Worm (Caenorhabditis elegans) whole organism, L1 larva: ENCODE data around the gene glna-2.
A peak's percentile ranks its signal among the peaks of the same experiment; 100 is the strongest.

Source experiments
- C16A3.4 ChIP-seq: fragments of 150-350 bp; optimal IDR thresholded peaks from 2 replicates; lab custom pipeline; 2014; ENCODE audit warnings: missing biosample characterization, missing genetic modification characterization
- F16B12.6 ChIP-seq: fragments of 150-350 bp; optimal IDR thresholded peaks from 2 replicates; lab custom pipeline; 2014; ENCODE audit warnings: missing biosample characterization, missing genetic modification characterization
- Y116A8C.19 ChIP-seq: sonication (generic microtip); optimal IDR thresholded peaks from 2 replicates; lab custom pipeline; 2016; ENCODE audit warnings: missing compliant biosample characterization, missing genetic modification characterization, borderline replicate concordance
- aha-1 ChIP-seq: fragments of 150-350 bp; optimal IDR thresholded peaks from 2 replicates; lab custom pipeline; 2014; ENCODE audit warnings: missing biosample characterization, missing genetic modification characterization
- alr-1 ChIP-seq: fragments of 200-800 bp; sonication (Bioruptor generic); optimal IDR thresholded peaks from 2 replicates; lab custom pipeline; 2018; ENCODE audit warnings: borderline replicate concordance, mild to moderate bottlenecking, missing genetic modification characterization, missing compliant biosample characterization
- aly-2 ChIP-seq: fragments of 150-350 bp; optimal IDR thresholded peaks from 2 replicates; lab custom pipeline; 2014; ENCODE audit warnings: missing biosample characterization, missing genetic modification characterization
- ama-1 ChIP-seq: fragments of 150-350 bp; optimal IDR thresholded peaks from 2 replicates; lab custom pipeline; 2014
- ceh-63 ChIP-seq: fragments of 200-800 bp; sonication (Bioruptor generic); optimal IDR thresholded peaks from 2 replicates; lab custom pipeline; 2018; ENCODE audit warnings: mild to moderate bottlenecking, missing genetic modification characterization, missing compliant biosample characterization
- ceh-8 ChIP-seq: fragments of 200-800 bp; sonication (Bioruptor generic); optimal IDR thresholded peaks from 2 replicates; lab custom pipeline; 2018; ENCODE audit warnings: mild to moderate bottlenecking, missing genetic modification characterization, moderate library complexity, missing compliant biosample characterization
- ceh-90 ChIP-seq: sonication (generic microtip); optimal IDR thresholded peaks from 2 replicates; lab custom pipeline; 2016; ENCODE audit warnings: missing genetic modification characterization, missing compliant biosample characterization
- ces-1 ChIP-seq: fragments of 150-350 bp; optimal IDR thresholded peaks from 2 replicates; lab custom pipeline; 2014; ENCODE audit warnings: missing biosample characterization, missing genetic modification reagents, missing genetic modification characterization
- efl-1 ChIP-seq, 4 experiments: fragments of 150-350 bp; optimal IDR thresholded peaks in 3 of 4; peaks in 1 of 4; 1 replicate in 1 of 4; 2 replicates in 3 of 4; lab custom pipeline; 2014; ENCODE audit warnings: missing biosample characterization in 2 of 4, missing genetic modification characterization in 2 of 4, missing genetic modification reagents in 2 of 4
- efl-3 ChIP-seq: fragments of 200-800 bp; sonication (Bioruptor generic); optimal IDR thresholded peaks from 2 replicates; lab custom pipeline; 2018; ENCODE audit warnings: mild to moderate bottlenecking, missing genetic modification characterization, missing compliant biosample characterization
- egl-13 ChIP-seq: sonication (generic microtip); optimal IDR thresholded peaks from 2 replicates; lab custom pipeline; 2016; ENCODE audit warnings: missing genotype, missing genetic modification reagents, missing genetic modification characterization, missing compliant biosample characterization
- egl-27 ChIP-seq, 2 experiments: fragments of 150-350 bp in 1 of 2; sonication (generic microtip); optimal IDR thresholded peaks; 3 replicates each; lab custom pipeline; 2017 to 2018; ENCODE audit warnings: missing biosample characterization in 2 of 2, missing genetic modification characterization in 2 of 2, missing genetic modification reagents in 2 of 2
- fkh-10 ChIP-seq: sonication (generic microtip); optimal IDR thresholded peaks from 2 replicates; lab custom pipeline; 2017; ENCODE audit warnings: missing biosample characterization, missing genetic modification reagents, missing genetic modification characterization
- fkh-4 ChIP-seq: sonication (generic microtip); optimal IDR thresholded peaks from 2 replicates; lab custom pipeline; 2016; ENCODE audit warnings: missing compliant biosample characterization, missing genetic modification characterization, borderline replicate concordance
- fos-1 ChIP-seq: fragments of 150-350 bp; optimal IDR thresholded peaks from 2 replicates; lab custom pipeline; 2014; ENCODE audit warnings: missing biosample characterization, missing genetic modification characterization
- hlh-4 ChIP-seq: sonication (generic microtip); optimal IDR thresholded peaks from 2 replicates; lab custom pipeline; 2016; ENCODE audit warnings: mild to moderate bottlenecking, missing genetic modification characterization, missing compliant biosample characterization
- isw-1 ChIP-seq: fragments of 200-800 bp; sonication (Bioruptor generic); IDR thresholded peaks from 2 replicates; pipeline ENCODE4 v1.3.6; 2022; ENCODE audit warnings: missing genetic modification characterization, missing compliant biosample characterization
- jun-1 ChIP-seq: fragments of 150-350 bp; optimal IDR thresholded peaks from 2 replicates; lab custom pipeline; 2014; ENCODE audit warnings: missing biosample characterization, missing genetic modification reagents, missing genetic modification characterization
- lin-15B ChIP-seq: fragments of 150-350 bp; sonication (generic microtip); optimal IDR thresholded peaks from 3 replicates; lab custom pipeline; 2014; ENCODE audit warnings: missing biosample characterization, missing genetic modification characterization
- lir-3 ChIP-seq: sonication (generic microtip); optimal IDR thresholded peaks from 2 replicates; lab custom pipeline; 2016; ENCODE audit warnings: mild to moderate bottlenecking, missing genetic modification characterization, moderate library complexity, missing compliant biosample characterization; ENCODE audit not compliant: poor library complexity
- lsy-2 ChIP-seq, 2 experiments: fragments of 150-350 bp; optimal IDR thresholded peaks; 2 replicates each; lab custom pipeline; 2014; ENCODE audit warnings: missing biosample characterization in 2 of 2, missing genetic modification characterization in 2 of 2
- mab-9 ChIP-seq: fragments of 200-800 bp; sonication (Bioruptor generic); IDR thresholded peaks from 2 replicates; pipeline ENCODE4 v1.3.6; 2022; ENCODE audit warnings: missing genetic modification reagents, missing genetic modification characterization, missing compliant biosample characterization
- mdl-1 ChIP-seq, 2 experiments: fragments of 150-350 bp; optimal IDR thresholded peaks; 2 replicates each; lab custom pipeline; 2014 to 2017; ENCODE audit warnings: missing biosample characterization in 2 of 2, missing genetic modification characterization in 2 of 2, inconsistent platforms in 1 of 2
- mef-2 ChIP-seq: fragments of 150-350 bp; optimal IDR thresholded peaks from 2 replicates; lab custom pipeline; 2014; ENCODE audit warnings: missing biosample characterization, missing genetic modification characterization
- mep-1 ChIP-seq: fragments of 150-350 bp; optimal IDR thresholded peaks from 2 replicates; lab custom pipeline; 2014; ENCODE audit warnings: missing biosample characterization, missing genetic modification characterization
- nhr-12 ChIP-seq: sonication (generic microtip); optimal IDR thresholded peaks from 2 replicates; lab custom pipeline; 2017; ENCODE audit warnings: missing biosample characterization, missing genetic modification characterization
- nhr-19 ChIP-seq: fragments of 200-800 bp; sonication (Bioruptor generic); conservative IDR thresholded peaks from 2 replicates; pipeline ENCODE4 v1.3.6; 2022; ENCODE audit warnings: missing genetic modification characterization, missing compliant biosample characterization
- nhr-20 ChIP-seq: sonication (generic microtip); optimal IDR thresholded peaks from 2 replicates; lab custom pipeline; 2016; ENCODE audit warnings: mild to moderate bottlenecking, missing genetic modification characterization, missing compliant biosample characterization
- nhr-237 ChIP-seq: fragments of 150-350 bp; optimal IDR thresholded peaks from 2 replicates; lab custom pipeline; 2014; ENCODE audit warnings: missing biosample characterization, missing genetic modification characterization
- nhr-28 ChIP-seq: fragments of 150-350 bp; optimal IDR thresholded peaks from 2 replicates; lab custom pipeline; 2014; ENCODE audit warnings: missing biosample characterization, missing genetic modification characterization
- nhr-47 ChIP-seq: sonication (generic microtip); optimal IDR thresholded peaks from 2 replicates; lab custom pipeline; 2016; ENCODE audit warnings: mild to moderate bottlenecking, missing genetic modification characterization, moderate library complexity, missing compliant biosample characterization
- nhr-71 ChIP-seq: sonication (generic microtip); optimal IDR thresholded peaks from 2 replicates; lab custom pipeline; 2016; ENCODE audit warnings: mild to moderate bottlenecking, missing genetic modification characterization, moderate library complexity, missing compliant biosample characterization
- nhr-76 ChIP-seq: sonication (generic microtip); optimal IDR thresholded peaks from 2 replicates; lab custom pipeline; 2017; ENCODE audit warnings: missing biosample characterization, missing genetic modification characterization
- nhr-85 ChIP-seq: sonication (generic microtip); peaks from one replicate; lab custom pipeline; 2016; ENCODE audit warnings: missing genetic modification characterization, inconsistent platforms, missing compliant biosample characterization
- pag-3 ChIP-seq: sonication (generic microtip); optimal IDR thresholded peaks from 2 replicates; lab custom pipeline; 2017; ENCODE audit warnings: missing genetic modification characterization, mild to moderate bottlenecking, missing compliant biosample characterization, antibody characterized with exemption, borderline replicate concordance; ENCODE audit not compliant: insufficient read depth
- pax-3 ChIP-seq: fragments of 200-800 bp; sonication (Bioruptor generic); optimal IDR thresholded peaks from 2 replicates; lab custom pipeline; 2018; ENCODE audit warnings: mild to moderate bottlenecking, missing genetic modification characterization, moderate library complexity, missing compliant biosample characterization
- rnt-1 ChIP-seq: sonication (generic microtip); optimal IDR thresholded peaks from 2 replicates; lab custom pipeline; 2016; ENCODE audit warnings: mild to moderate bottlenecking, missing genetic modification characterization, moderate library complexity, missing compliant biosample characterization
- skn-1 ChIP-seq: fragments of 150-350 bp; optimal IDR thresholded peaks from 2 replicates; lab custom pipeline; 2014; ENCODE audit warnings: missing biosample characterization, missing genetic modification characterization
- snpc-4 ChIP-seq: fragments of 150-350 bp; optimal IDR thresholded peaks from 2 replicates; lab custom pipeline; 2014; ENCODE audit warnings: missing biosample characterization, missing genetic modification characterization
- snu-23 ChIP-seq: sonication (generic microtip); optimal IDR thresholded peaks from 2 replicates; lab custom pipeline; 2016; ENCODE audit warnings: missing genetic modification characterization, missing compliant biosample characterization
- sox-4 ChIP-seq: sonication (generic microtip); optimal IDR thresholded peaks from 2 replicates; lab custom pipeline; 2016; ENCODE audit warnings: missing genetic modification characterization, missing compliant biosample characterization
- sptf-1 ChIP-seq: fragments of 150-350 bp; optimal IDR thresholded peaks from 2 replicates; lab custom pipeline; 2014; ENCODE audit warnings: missing biosample characterization, missing genetic modification characterization
- tbx-2 ChIP-seq: sonication (generic microtip); optimal IDR thresholded peaks from 2 replicates; lab custom pipeline; 2016; ENCODE audit warnings: missing genetic modification characterization, missing compliant biosample characterization
- unc-130 ChIP-seq: fragments of 150-350 bp; optimal IDR thresholded peaks from 2 replicates; lab custom pipeline; 2017; ENCODE audit warnings: missing biosample characterization, missing genetic modification characterization, inconsistent platforms
- unc-30 ChIP-seq: sonication (generic microtip); optimal IDR thresholded peaks from 2 replicates; lab custom pipeline; 2017; ENCODE audit warnings: missing biosample characterization, missing genetic modification characterization
- unc-86 ChIP-seq: sonication (generic microtip); optimal IDR thresholded peaks from 2 replicates; lab custom pipeline; 2016; ENCODE audit warnings: missing genetic modification characterization, missing compliant biosample characterization
- unc-98 ChIP-seq: fragments of 200-800 bp; sonication (Bioruptor generic); IDR thresholded peaks from 2 replicates; pipeline ENCODE4 v1.3.6; 2022; ENCODE audit warnings: missing genetic modification characterization, missing compliant biosample characterization
- vab-15 ChIP-seq: sonication (generic microtip); optimal IDR thresholded peaks from 2 replicates; lab custom pipeline; 2017; ENCODE audit warnings: missing genotype, mild to moderate bottlenecking, missing genetic modification characterization, missing compliant biosample characterization
- xbp-1 ChIP-seq: sonication (generic microtip); optimal IDR thresholded peaks from 2 replicates; lab custom pipeline; 2016; ENCODE audit warnings: missing genetic modification characterization, missing compliant biosample characterization
- zag-1 ChIP-seq: fragments of 150-350 bp; optimal IDR thresholded peaks from 2 replicates; lab custom pipeline; 2014; ENCODE audit warnings: missing biosample characterization, missing genetic modification characterization

The glna-2 gene

DNA sequence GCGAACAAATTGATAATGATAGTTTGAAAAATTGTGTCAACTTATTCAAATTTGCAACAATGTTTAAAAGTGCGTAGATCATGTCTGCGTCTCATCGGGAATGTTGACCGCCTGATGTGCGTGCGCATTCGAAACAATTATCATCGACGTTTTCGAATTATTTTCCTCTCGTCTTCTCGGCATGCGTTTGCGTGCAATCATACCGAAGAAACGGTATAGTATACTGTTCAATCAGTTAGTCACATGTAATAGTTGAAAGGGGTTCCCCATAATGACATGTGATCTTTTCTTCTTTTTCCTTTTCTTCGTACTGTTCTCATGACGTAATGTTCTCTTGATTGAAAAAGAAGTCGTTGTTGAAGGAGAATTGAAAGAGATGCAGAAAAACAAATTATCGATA lies 8.3 kb downstream of the glna-2 start (continued):
- TF ChIP-seq aha-1 (tag; lab: Kevin White, UChicago) (no peak), nhr-76 (tag; lab: Kevin White, UChicago) (no peak), sptf-1 (tag; lab: Kevin White, UChicago) (no peak), nhr-28 (tag; lab: Kevin White, UChicago) (no peak), lsy-2 (tag; optimal IDR thresholded peaks at IDR 0.05; lab: Kevin White, UChicago) (peak; percentile 46 to 82), C16A3.4 (peak; percentile 74), efl-3 (GFP tag; lab: Kevin White, UChicago) (no peak), nhr-237 (tag; lab: Kevin White, UChicago) (no peak), ces-1 (no peak), unc-86 (tag; lab: Kevin White, UChicago) (no peak), egl-13 (tag; lab: Kevin White, UChicago) (no peak), nhr-71 (tag; lab: Kevin White, UChicago) (peak; percentile 93), mef-2 (tag; lab: Kevin White, UChicago) (no peak), fkh-10 (GFP tag; lab: Kevin White, UChicago) (no peak), efl-1 (optimal IDR thresholded peaks at IDR 0.05; lab: Kevin White, UChicago) (peak; percentile 17 to 43), efl-1 (GFP tag; optimal IDR thresholded peaks at IDR 0.05 in 1 of 2; lab: Kevin White, UChicago) (peak; percentile 7 to 95), Y116A8C.19 (tag; lab: Kevin White, UChicago) (no peak), pag-3 (tag; lab: Kevin White, UChicago) (no peak), rnt-1 (tag; lab: Kevin White, UChicago) (no peak), alr-1 (tag; lab: Kevin White, UChicago) (no peak), nhr-19 (GFP tag; lab: Robert Waterston, UW) (peak; percentile 80), skn-1 (tag; lab: Kevin White, UChicago) (peak; percentile 64), mdl-1 (tag; optimal IDR thresholded peaks at IDR 0.05; lab: Kevin White, UChicago) (peak; percentile 19 to 95), F16B12.6 (tag; lab: Kevin White, UChicago) (no peak), lir-3 (tag; lab: Kevin White, UChicago) (peak; percentile 65), isw-1 (no peak), sox-4 (tag; lab: Kevin White, UChicago) (no peak), vab-15 (tag; lab: Kevin White, UChicago) (peak; percentile 83), tbx-2 (peak; percentile 69), fos-1 (tag; lab: Kevin White, UChicago) (no peak), zag-1 (tag; lab: Kevin White, UChicago) (no peak), unc-130 (tag; lab: Kevin White, UChicago) (peak; percentile 66), aly-2 (tag; lab: Kevin White, UChicago) (no peak), egl-27 (tag; optimal IDR thresholded peaks at IDR 0.05; lab: Kevin White, UChicago) (peak; percentile 23 to 39), nhr-12 (tag; lab: Kevin White, UChicago) (no peak), mep-1 (tag; lab: Kevin White, UChicago) (peak; percentile 81), jun-1 (tag; lab: Kevin White, UChicago) (peak; percentile 54), unc-98 (GFP tag; lab: Robert Waterston, UW) (no peak), hlh-4 (tag; lab: Kevin White, UChicago) (no peak), ceh-8 (no peak), ceh-90 (tag; lab: Kevin White, UChicago) (no peak), mab-9 (GFP tag; lab: Robert Waterston, UW) (0 out of 2 replicates have a peak, but pooled peaks have one; percentile 39), snu-23 (GFP tag; lab: Kevin White, UChicago) (peak; percentile 88), ceh-63 (GFP tag; lab: Kevin White, UChicago) (no peak), nhr-85 (peak; percentile 99), ama-1 (lab: Kevin White, UChicago) (peak; percentile 32), nhr-47 (tag; lab: Kevin White, UChicago) (peak; percentile 53), unc-30 (tag; lab: Kevin White, UChicago) (no peak), pax-3 (tag; lab: Kevin White, UChicago) (no peak), snpc-4 (tag; lab: Kevin White, UChicago) (peak; percentile 23), nhr-20 (tag; lab: Kevin White, UChicago) (peak; percentile 97), lin-15B (tag; lab: Kevin White, UChicago) (no peak), xbp-1 (tag; lab: Kevin White, UChicago) (peak; percentile 43), fkh-4 (tag; lab: Kevin White, UChicago) (no peak)
